Worm (Caenorhabditis elegans): Measurements from ENCODE around the gene gpcp-1.

gpcp-1 gene

ce11 chrX:3111066-3111465 lies 638 bp upstream of the gpcp-1 start (continued):
- TF ChIP-seq rbr-2 (tag; optimal IDR thresholded peaks at IDR 0.05) (peak; percentile 6), Y48G9A.11 (GFP tag; IDR thresholded peaks at IDR 0.05) (no peak), vab-7 (GFP tag; IDR thresholded peaks at IDR 0.05) (no peak), aly-2 (tag; optimal IDR thresholded peaks at IDR 0.05) (no peak), F49E8.2 (tag; optimal IDR thresholded peaks at IDR 0.05; ENCODE audit: borderline replicate concordance) (no peak), fos-1 (tag; optimal IDR thresholded peaks at IDR 0.05) (no peak), nhr-11 (tag; optimal IDR thresholded peaks at IDR 0.05) (no peak), R02D3.7 (tag; optimal IDR thresholded peaks at IDR 0.05) (no peak), attf-4 (tag; optimal IDR thresholded peaks at IDR 0.05) (no peak), spr-3 (GFP tag; optimal IDR thresholded peaks at IDR 0.05) (no peak), gei-8 (GFP tag; optimal IDR thresholded peaks at IDR 0.05) (no peak), nhr-111 (GFP tag; optimal IDR thresholded peaks at IDR 0.05) (no peak), ces-1 (GFP tag; optimal IDR thresholded peaks at IDR 0.05) (peak; percentile 49), hlh-30 (tag; optimal IDR thresholded peaks at IDR 0.05; ENCODE audit: insufficient read depth) (peak; percentile 83), lin-15B (tag; optimal IDR thresholded peaks at IDR 0.05) (no peak), ZK337.2 (GFP tag; IDR thresholded peaks at IDR 0.05) (0 out of 2 replicates have a peak, but pooled peaks have one; percentile 15), zip-11 (GFP tag; IDR thresholded peaks at IDR 0.05) (no peak), ceh-20 (GFP tag; IDR thresholded peaks at IDR 0.05) (0 out of 2 replicates have a peak, but pooled peaks have one; percentile 36), tag-97 (GFP tag; IDR thresholded peaks at IDR 0.05) (no peak), ceh-82 (tag; optimal IDR thresholded peaks at IDR 0.05) (no peak), nhr-48 (tag; optimal IDR thresholded peaks at IDR 0.05) (no peak), nhr-6 (tag; optimal IDR thresholded peaks at IDR 0.05) (no peak), ZK546.5 (tag; optimal IDR thresholded peaks at IDR 0.05) (no peak), madf-9 (GFP tag; conservative IDR thresholded peaks at IDR 0.05) (no peak), cey-2 (tag; optimal IDR thresholded peaks at IDR 0.05; ENCODE audit: borderline replicate concordance, insufficient read depth) (no peak), T20F7.1 (GFP tag; optimal IDR thresholded peaks at IDR 0.05) (no peak), nhr-10 (tag; optimal IDR thresholded peaks at IDR 0.05) (no peak), mes-2 (tag; optimal IDR thresholded peaks at IDR 0.05; ENCODE audit: poor library complexity, severe bottlenecking) (peak; percentile 19), nhr-42 (GFP tag; IDR thresholded peaks at IDR 0.05) (no peak), F44E2.7 (GFP tag; IDR thresholded peaks at IDR 0.05) (no peak), nhr-41 (GFP tag; IDR thresholded peaks at IDR 0.05) (no peak), skn-1 (tag; optimal IDR thresholded peaks at IDR 0.05) (no peak), F37D6.2 (tag; optimal IDR thresholded peaks at IDR 0.05) (no peak), php-3 (GFP tag; IDR thresholded peaks at IDR 0.05) (no peak), mep-1 (tag; optimal IDR thresholded peaks at IDR 0.05) (no peak), spr-1 (tag; optimal IDR thresholded peaks at IDR 0.05) (no peak)

DNA sequence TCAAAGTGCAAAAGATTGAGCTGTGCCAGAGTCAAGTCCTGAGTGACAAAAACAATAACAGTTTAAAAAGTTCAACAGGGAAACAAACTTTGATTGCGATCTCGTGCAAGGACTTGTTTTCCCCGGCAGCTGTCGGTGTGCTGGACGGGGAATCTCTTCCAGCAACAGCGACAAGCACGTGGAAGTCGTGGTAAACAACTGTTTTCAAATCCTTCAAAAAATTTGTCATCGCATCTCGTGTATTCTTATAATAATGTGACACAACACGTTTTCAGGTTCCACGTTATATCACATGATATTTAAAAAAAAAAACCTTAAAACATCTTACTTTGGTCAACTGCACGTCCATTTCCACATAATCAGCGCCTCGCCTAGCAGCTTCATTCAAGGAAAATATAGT lies 1.8 kb downstream of the gpcp-1 start:
- TF ChIP-seq mdl-1 (tag; optimal IDR thresholded peaks at IDR 0.05) (peak; percentile 3 to 47), Y75B8A.6 (GFP tag; IDR thresholded peaks at IDR 0.05) (no peak), aly-2 (tag; optimal IDR thresholded peaks at IDR 0.05) (no peak), F49E8.2 (tag; optimal IDR thresholded peaks at IDR 0.05; ENCODE audit: borderline replicate concordance) (no peak), nhr-11 (tag; optimal IDR thresholded peaks at IDR 0.05) (peak; percentile 65), daf-16 (GFP tag; optimal IDR thresholded peaks at IDR 0.05) (peak in 1 of 2 experiments; percentile 98), daf-16 (tag; optimal IDR thresholded peaks at IDR 0.05) (no peak), dmd-6 (GFP tag; IDR thresholded peaks at IDR 0.05) (peak; percentile 31; the same call in 1 of the 2 replicates), mdt-29 (GFP tag; IDR thresholded peaks at IDR 0.05) (peak; percentile 25; the same call in 1 of the 2 replicates), hlh-30 (tag; optimal IDR thresholded peaks at IDR 0.05; ENCODE audit: insufficient read depth) (peak; percentile 51), hif-1 (tag; optimal IDR thresholded peaks at IDR 0.05) (peak in 1 of 2 experiments; percentile 74), egl-43 (GFP tag; IDR thresholded peaks at IDR 0.05) (no peak), unc-62 (GFP tag; optimal IDR thresholded peaks at IDR 0.05 in 1 of 2) (peak in 1 of 2 experiments; percentile 94), unc-62 (tag; optimal IDR thresholded peaks at IDR 0.05) (no peak), hlh-11 (tag; optimal IDR thresholded peaks at IDR 0.05) (peak; percentile 56), tra-1 (GFP tag; IDR thresholded peaks at IDR 0.05) (0 out of 2 replicates have a peak, but pooled peaks have one; percentile 19)

Measured in whole organism, L4 larva.